Worm (Caenorhabditis elegans) whole organism, L1 larva: Measurements from ENCODE around the gene sca-1.

Experiments used
- C04F5.9 ChIP-seq: sonication (generic microtip); optimal IDR thresholded peaks from 2 replicates; lab custom pipeline; 2016; ENCODE audit warnings: missing genetic modification characterization, missing compliant biosample characterization
- C34B4.2 ChIP-seq: sonication (generic microtip); optimal IDR thresholded peaks from 2 replicates; lab custom pipeline; 2017; ENCODE audit warnings: mild to moderate bottlenecking, missing genetic modification characterization, missing compliant biosample characterization
- F16B12.6 ChIP-seq: fragments of 150-350 bp; optimal IDR thresholded peaks from 2 replicates; lab custom pipeline; 2014; ENCODE audit warnings: missing biosample characterization, missing genetic modification characterization
- Y116A8C.19 ChIP-seq: sonication (generic microtip); optimal IDR thresholded peaks from 2 replicates; lab custom pipeline; 2016; ENCODE audit warnings: missing compliant biosample characterization, missing genetic modification characterization, borderline replicate concordance
- alr-1 ChIP-seq: fragments of 200-800 bp; sonication (Bioruptor generic); optimal IDR thresholded peaks from 2 replicates; lab custom pipeline; 2018; ENCODE audit warnings: borderline replicate concordance, mild to moderate bottlenecking, missing genetic modification characterization, missing compliant biosample characterization
- aly-2 ChIP-seq: fragments of 150-350 bp; optimal IDR thresholded peaks from 2 replicates; lab custom pipeline; 2014; ENCODE audit warnings: missing biosample characterization, missing genetic modification characterization
- ceh-63 ChIP-seq: fragments of 200-800 bp; sonication (Bioruptor generic); optimal IDR thresholded peaks from 2 replicates; lab custom pipeline; 2018; ENCODE audit warnings: mild to moderate bottlenecking, missing genetic modification characterization, missing compliant biosample characterization
- ceh-8 ChIP-seq: fragments of 200-800 bp; sonication (Bioruptor generic); optimal IDR thresholded peaks from 2 replicates; lab custom pipeline; 2018; ENCODE audit warnings: mild to moderate bottlenecking, missing genetic modification characterization, moderate library complexity, missing compliant biosample characterization
- ceh-82 ChIP-seq, 3 experiments: fragments of 150-350 bp in 1 of 3; sonication (generic microtip) in 2 of 3; optimal IDR thresholded peaks; 2 replicates each; lab custom pipeline; 2014 to 2017; ENCODE audit warnings: missing biosample characterization in 3 of 3, missing genetic modification characterization in 3 of 3
- ceh-90 ChIP-seq: sonication (generic microtip); optimal IDR thresholded peaks from 2 replicates; lab custom pipeline; 2016; ENCODE audit warnings: missing genetic modification characterization, missing compliant biosample characterization
- dsc-1 ChIP-seq: sonication (generic microtip); optimal IDR thresholded peaks from 2 replicates; lab custom pipeline; 2016; ENCODE audit warnings: mild to moderate bottlenecking, missing genetic modification characterization, missing compliant biosample characterization
- efl-3 ChIP-seq: fragments of 200-800 bp; sonication (Bioruptor generic); optimal IDR thresholded peaks from 2 replicates; lab custom pipeline; 2018; ENCODE audit warnings: mild to moderate bottlenecking, missing genetic modification characterization, missing compliant biosample characterization
- egl-27 ChIP-seq, 2 experiments: fragments of 150-350 bp in 1 of 2; sonication (generic microtip); optimal IDR thresholded peaks; 3 replicates each; lab custom pipeline; 2017 to 2018; ENCODE audit warnings: missing biosample characterization in 2 of 2, missing genetic modification characterization in 2 of 2, missing genetic modification reagents in 2 of 2
- ets-5 ChIP-seq: fragments of 200-800 bp; sonication (Bioruptor generic); IDR thresholded peaks from 2 replicates; pipeline ENCODE4 v1.3.6; 2022; ENCODE audit warnings: missing genetic modification characterization, missing compliant biosample characterization
- fkh-8 ChIP-seq: sonication (generic microtip); optimal IDR thresholded peaks from 2 replicates; lab custom pipeline; 2016; ENCODE audit warnings: mild to moderate bottlenecking, missing genetic modification characterization, missing compliant biosample characterization
- hlh-4 ChIP-seq: sonication (generic microtip); optimal IDR thresholded peaks from 2 replicates; lab custom pipeline; 2016; ENCODE audit warnings: mild to moderate bottlenecking, missing genetic modification characterization, missing compliant biosample characterization
- irx-1 ChIP-seq: sonication (generic microtip); optimal IDR thresholded peaks from 2 replicates; lab custom pipeline; 2016; ENCODE audit warnings: missing genetic modification characterization, missing compliant biosample characterization
- isw-1 ChIP-seq: fragments of 200-800 bp; sonication (Bioruptor generic); IDR thresholded peaks from 2 replicates; pipeline ENCODE4 v1.3.6; 2022; ENCODE audit warnings: missing genetic modification characterization, missing compliant biosample characterization
- jun-1 ChIP-seq: fragments of 150-350 bp; optimal IDR thresholded peaks from 2 replicates; lab custom pipeline; 2014; ENCODE audit warnings: missing biosample characterization, missing genetic modification reagents, missing genetic modification characterization
- lin-14 ChIP-seq: fragments of 200-800 bp; sonication (Bioruptor generic); optimal IDR thresholded peaks from 2 replicates; lab custom pipeline; 2018; ENCODE audit warnings: mild to moderate bottlenecking, missing genetic modification characterization, moderate library complexity, missing compliant biosample characterization
- lin-35 ChIP-seq, 2 experiments: fragments of 150-350 bp; optimal IDR thresholded peaks; 2 replicates each; lab custom pipeline; 2014; ENCODE audit warnings: missing biosample characterization in 2 of 2, missing genetic modification characterization in 2 of 2, missing genetic modification reagents in 2 of 2
- lir-3 ChIP-seq: sonication (generic microtip); optimal IDR thresholded peaks from 2 replicates; lab custom pipeline; 2016; ENCODE audit warnings: mild to moderate bottlenecking, missing genetic modification characterization, moderate library complexity, missing compliant biosample characterization; ENCODE audit not compliant: poor library complexity
- lsy-2 ChIP-seq, 2 experiments: fragments of 150-350 bp; optimal IDR thresholded peaks; 2 replicates each; lab custom pipeline; 2014; ENCODE audit warnings: missing biosample characterization in 2 of 2, missing genetic modification characterization in 2 of 2
- mab-9 ChIP-seq: fragments of 200-800 bp; sonication (Bioruptor generic); IDR thresholded peaks from 2 replicates; pipeline ENCODE4 v1.3.6; 2022; ENCODE audit warnings: missing genetic modification reagents, missing genetic modification characterization, missing compliant biosample characterization
- mdl-1 ChIP-seq, 2 experiments: fragments of 150-350 bp; optimal IDR thresholded peaks; 2 replicates each; lab custom pipeline; 2014 to 2017; ENCODE audit warnings: missing biosample characterization in 2 of 2, missing genetic modification characterization in 2 of 2, inconsistent platforms in 1 of 2
- mef-2 ChIP-seq: fragments of 150-350 bp; optimal IDR thresholded peaks from 2 replicates; lab custom pipeline; 2014; ENCODE audit warnings: missing biosample characterization, missing genetic modification characterization
- mep-1 ChIP-seq: fragments of 150-350 bp; optimal IDR thresholded peaks from 2 replicates; lab custom pipeline; 2014; ENCODE audit warnings: missing biosample characterization, missing genetic modification characterization
- nhr-11 ChIP-seq: fragments of 150-350 bp; optimal IDR thresholded peaks from 2 replicates; lab custom pipeline; 2014; ENCODE audit warnings: missing biosample characterization, missing genetic modification characterization
- nhr-19 ChIP-seq: fragments of 200-800 bp; sonication (Bioruptor generic); conservative IDR thresholded peaks from 2 replicates; pipeline ENCODE4 v1.3.6; 2022; ENCODE audit warnings: missing genetic modification characterization, missing compliant biosample characterization
- nhr-20 ChIP-seq: sonication (generic microtip); optimal IDR thresholded peaks from 2 replicates; lab custom pipeline; 2016; ENCODE audit warnings: mild to moderate bottlenecking, missing genetic modification characterization, missing compliant biosample characterization
- nhr-237 ChIP-seq: fragments of 150-350 bp; optimal IDR thresholded peaks from 2 replicates; lab custom pipeline; 2014; ENCODE audit warnings: missing biosample characterization, missing genetic modification characterization
- nhr-47 ChIP-seq: sonication (generic microtip); optimal IDR thresholded peaks from 2 replicates; lab custom pipeline; 2016; ENCODE audit warnings: mild to moderate bottlenecking, missing genetic modification characterization, moderate library complexity, missing compliant biosample characterization
- nhr-71 ChIP-seq: sonication (generic microtip); optimal IDR thresholded peaks from 2 replicates; lab custom pipeline; 2016; ENCODE audit warnings: mild to moderate bottlenecking, missing genetic modification characterization, moderate library complexity, missing compliant biosample characterization
- nhr-76 ChIP-seq: sonication (generic microtip); optimal IDR thresholded peaks from 2 replicates; lab custom pipeline; 2017; ENCODE audit warnings: missing biosample characterization, missing genetic modification characterization
- nhr-77 ChIP-seq: fragments of 150-350 bp; optimal IDR thresholded peaks from 2 replicates; lab custom pipeline; 2014; ENCODE audit warnings: missing biosample characterization, missing genetic modification characterization
- nhr-84 ChIP-seq: sonication (generic microtip); optimal IDR thresholded peaks from 2 replicates; lab custom pipeline; 2017; ENCODE audit warnings: missing biosample characterization, missing genetic modification characterization
- nhr-85 ChIP-seq: sonication (generic microtip); peaks from one replicate; lab custom pipeline; 2016; ENCODE audit warnings: missing genetic modification characterization, inconsistent platforms, missing compliant biosample characterization
- nhr-90 ChIP-seq: sonication (generic microtip); optimal IDR thresholded peaks from 2 replicates; lab custom pipeline; 2016; ENCODE audit warnings: mild to moderate bottlenecking, missing genetic modification characterization, missing compliant biosample characterization; ENCODE audit not compliant: poor library complexity
- pag-3 ChIP-seq: sonication (generic microtip); optimal IDR thresholded peaks from 2 replicates; lab custom pipeline; 2017; ENCODE audit warnings: missing genetic modification characterization, mild to moderate bottlenecking, missing compliant biosample characterization, antibody characterized with exemption, borderline replicate concordance; ENCODE audit not compliant: insufficient read depth
- pax-3 ChIP-seq: fragments of 200-800 bp; sonication (Bioruptor generic); optimal IDR thresholded peaks from 2 replicates; lab custom pipeline; 2018; ENCODE audit warnings: mild to moderate bottlenecking, missing genetic modification characterization, moderate library complexity, missing compliant biosample characterization
- pqm-1 ChIP-seq: sonication (generic microtip); optimal IDR thresholded peaks from 3 replicates; lab custom pipeline; 2017; ENCODE audit warnings: missing biosample characterization, missing genetic modification characterization
- skn-1 ChIP-seq: fragments of 150-350 bp; optimal IDR thresholded peaks from 2 replicates; lab custom pipeline; 2014; ENCODE audit warnings: missing biosample characterization, missing genetic modification characterization
- snu-23 ChIP-seq: sonication (generic microtip); optimal IDR thresholded peaks from 2 replicates; lab custom pipeline; 2016; ENCODE audit warnings: missing genetic modification characterization, missing compliant biosample characterization
- sox-4 ChIP-seq: sonication (generic microtip); optimal IDR thresholded peaks from 2 replicates; lab custom pipeline; 2016; ENCODE audit warnings: missing genetic modification characterization, missing compliant biosample characterization
- sptf-1 ChIP-seq: fragments of 150-350 bp; optimal IDR thresholded peaks from 2 replicates; lab custom pipeline; 2014; ENCODE audit warnings: missing biosample characterization, missing genetic modification characterization
- swsn-7 ChIP-seq: sonication (generic microtip); optimal IDR thresholded peaks from 2 replicates; lab custom pipeline; 2016; ENCODE audit warnings: missing genetic modification characterization, missing compliant biosample characterization
- tlp-1 ChIP-seq: fragments of 150-350 bp; optimal IDR thresholded peaks from 2 replicates; lab custom pipeline; 2014; ENCODE audit warnings: missing biosample characterization, missing genetic modification characterization
- unc-130 ChIP-seq: fragments of 150-350 bp; optimal IDR thresholded peaks from 2 replicates; lab custom pipeline; 2017; ENCODE audit warnings: missing biosample characterization, missing genetic modification characterization, inconsistent platforms
- unc-62 ChIP-seq: fragments of 150-350 bp; optimal IDR thresholded peaks from 2 replicates; lab custom pipeline; 2014; ENCODE audit warnings: missing biosample characterization, missing genetic modification reagents, missing genetic modification characterization
- unc-86 ChIP-seq: sonication (generic microtip); optimal IDR thresholded peaks from 2 replicates; lab custom pipeline; 2016; ENCODE audit warnings: missing genetic modification characterization, missing compliant biosample characterization
- vab-15 ChIP-seq: sonication (generic microtip); optimal IDR thresholded peaks from 2 replicates; lab custom pipeline; 2017; ENCODE audit warnings: missing genotype, mild to moderate bottlenecking, missing genetic modification characterization, missing compliant biosample characterization
- xbp-1 ChIP-seq: sonication (generic microtip); optimal IDR thresholded peaks from 2 replicates; lab custom pipeline; 2016; ENCODE audit warnings: missing genetic modification characterization, missing compliant biosample characterization
- zag-1 ChIP-seq: fragments of 150-350 bp; optimal IDR thresholded peaks from 2 replicates; lab custom pipeline; 2014; ENCODE audit warnings: missing biosample characterization, missing genetic modification characterization

Gene sca-1

DNA sequence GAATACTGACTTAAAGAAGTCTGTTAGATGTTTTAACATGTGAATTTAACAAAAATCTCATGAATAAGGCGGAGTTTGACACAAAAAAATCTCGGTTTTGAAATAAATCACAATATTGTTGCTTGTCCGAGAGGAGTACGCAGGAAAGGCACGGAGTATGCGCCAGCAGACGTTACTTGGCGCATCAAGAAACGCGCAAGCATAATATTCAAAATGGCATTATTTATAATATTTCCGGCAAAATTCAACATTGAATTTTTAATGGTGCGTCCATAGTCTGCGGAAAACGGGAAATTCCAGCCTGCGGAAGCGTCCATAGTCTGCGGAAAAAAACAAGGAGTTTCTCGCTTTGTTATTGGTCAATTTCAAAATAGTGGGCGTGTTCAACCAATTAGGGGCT, 28.2 kb upstream of the sca-1 start, which contains the start of gene pde-12:
Gene pde-12 (minus strand): TSS at position 148 of the 400 bp plus-strand sequence.
- TF ChIP-seq jun-1 (tag; lab: Kevin White, UChicago) (peak; percentile 77), nhr-11 (tag; lab: Kevin White, UChicago) (peak; percentile 62), fkh-8 (tag; lab: Kevin White, UChicago) (peak; percentile 84), pqm-1 (tag; lab: Kevin White, UChicago) (no peak), unc-62 (GFP tag; lab: Kevin White, UChicago) (no peak), F16B12.6 (tag; lab: Kevin White, UChicago) (peak; percentile 70), C34B4.2 (tag; lab: Kevin White, UChicago) (no peak), snu-23 (GFP tag; lab: Kevin White, UChicago) (peak; percentile 95), lsy-2 (tag; optimal IDR thresholded peaks at IDR 0.05; lab: Kevin White, UChicago) (peak; percentile 91 to 92), ets-5 (no peak), nhr-71 (tag; lab: Kevin White, UChicago) (peak; percentile 95), vab-15 (tag; lab: Kevin White, UChicago) (no peak), sox-4 (tag; lab: Kevin White, UChicago) (peak; percentile 76), zag-1 (tag; lab: Kevin White, UChicago) (no peak), C04F5.9 (peak; percentile 81), aly-2 (tag; lab: Kevin White, UChicago) (peak; percentile 60), mep-1 (tag; lab: Kevin White, UChicago) (peak; percentile 94), lin-35 (GFP tag; optimal IDR thresholded peaks at IDR 0.05; lab: Kevin White, UChicago) (peak; percentile 87 to 92), mef-2 (tag; lab: Kevin White, UChicago) (no peak), swsn-7 (tag; lab: Kevin White, UChicago) (peak; percentile 93), mab-9 (GFP tag; lab: Robert Waterston, UW) (peak; percentile 77), ceh-8 (GFP tag; lab: Kevin White, UChicago) (no peak), alr-1 (tag; lab: Kevin White, UChicago) (no peak), nhr-20 (tag; lab: Kevin White, UChicago) (peak; percentile 91), egl-27 (tag; optimal IDR thresholded peaks at IDR 0.05; lab: Kevin White, UChicago) (no peak), nhr-47 (tag; lab: Kevin White, UChicago) (peak; percentile 96), isw-1 (GFP tag; lab: Robert Waterston, UW) (peak; percentile 86), nhr-84 (no peak), ceh-90 (no peak), skn-1 (tag; lab: Kevin White, UChicago) (peak; percentile 64), pag-3 (tag; lab: Kevin White, UChicago) (no peak), xbp-1 (tag; lab: Kevin White, UChicago) (peak; percentile 93), unc-86 (peak; percentile 91), nhr-237 (tag; lab: Kevin White, UChicago) (peak; percentile 13), nhr-85 (tag; lab: Kevin White, UChicago) (peak; percentile 93), tlp-1 (tag; lab: Kevin White, UChicago) (no peak), lir-3 (no peak), ceh-63 (GFP tag; lab: Kevin White, UChicago) (no peak), irx-1 (tag; lab: Kevin White, UChicago) (peak; percentile 91), nhr-77 (peak; percentile 83), lin-14 (no peak), nhr-90 (tag; lab: Kevin White, UChicago) (peak; percentile 95), hlh-4 (tag; lab: Kevin White, UChicago) (no peak), ceh-82 (tag; optimal IDR thresholded peaks at IDR 0.05; lab: Kevin White, UChicago) (peak; percentile 83 to 84 (median 83)), efl-3 (GFP tag; lab: Kevin White, UChicago) (peak; percentile 47), pax-3 (tag; lab: Kevin White, UChicago) (peak; percentile 79), Y116A8C.19 (tag; lab: Kevin White, UChicago) (no peak), nhr-19 (GFP tag; lab: Robert Waterston, UW) (peak; percentile 91), sptf-1 (tag; lab: Kevin White, UChicago) (no peak), nhr-76 (tag; lab: Kevin White, UChicago) (peak; percentile 27), unc-130 (tag; lab: Kevin White, UChicago) (peak; percentile 92), dsc-1 (tag; lab: Kevin White, UChicago) (peak; percentile 93), mdl-1 (tag; optimal IDR thresholded peaks at IDR 0.05; lab: Kevin White, UChicago) (peak in 1 of 2 experiments; percentile 69)
